Fruit fly (Drosophila melanogaster) whole organism, pupa: Measurements from ENCODE around the gene D12.

Experiments
- CG10348 ChIP-seq: fragments of 200-800 bp; sonication (Bioruptor generic); IDR thresholded peaks from 2 replicates; pipeline ENCODE4 v1.3.6; 2022; ENCODE audit warnings: missing biosample characterization, missing genetic modification characterization
- CG15710 ChIP-seq: fragments of 200-800 bp; sonication (Bioruptor generic); optimal IDR thresholded peaks from 2 replicates; lab custom pipeline; 2018; ENCODE audit warnings: missing biosample characterization, mild to moderate bottlenecking, missing genetic modification characterization, moderate library complexity
- CG17806 ChIP-seq: fragments of 200-800 bp; sonication (Bioruptor generic); optimal IDR thresholded peaks from 2 replicates; lab custom pipeline; 2018; ENCODE audit warnings: missing biosample characterization, mild to moderate bottlenecking, missing genetic modification characterization, moderate library complexity
- CG32121 ChIP-seq: fragments of 200-800 bp; sonication (Bioruptor generic); IDR thresholded peaks from 2 replicates; pipeline ENCODE4 v1.3.6; 2022; ENCODE audit warnings: missing biosample characterization, missing genetic modification characterization
- CG8159 ChIP-seq: fragments of 200-800 bp; sonication (Bioruptor generic); optimal IDR thresholded peaks from 3 replicates; lab custom pipeline; 2018; ENCODE audit warnings: missing biosample characterization, mild to moderate bottlenecking, missing genetic modification characterization, moderate library complexity
- CG8301 ChIP-seq: fragments of 200-800 bp; sonication (Bioruptor generic); optimal IDR thresholded peaks from 2 replicates; lab custom pipeline; 2018; ENCODE audit warnings: missing biosample characterization, mild to moderate bottlenecking, missing genetic modification characterization
- CG9948 ChIP-seq: fragments of 200-800 bp; sonication (Bioruptor generic); optimal IDR thresholded peaks from 2 replicates; lab custom pipeline; 2018; ENCODE audit warnings: missing biosample characterization, mild to moderate bottlenecking, missing genetic modification characterization, moderate library complexity
- D1 ChIP-seq: fragments of 200-800 bp; sonication (Bioruptor generic); optimal IDR thresholded peaks from 2 replicates; lab custom pipeline; 2018; ENCODE audit warnings: missing biosample characterization, mild to moderate bottlenecking, missing genetic modification characterization, moderate library complexity
- EcR ChIP-seq: fragments of 200-800 bp; sonication (Bioruptor generic); optimal IDR thresholded peaks from 3 replicates; lab custom pipeline; 2019; ENCODE audit warnings: missing biosample characterization, missing genetic modification characterization, mild to moderate bottlenecking, moderate library complexity, missing genetic modification reagents
- Pif1A ChIP-seq: fragments of 200-800 bp; sonication (Bioruptor generic); optimal IDR thresholded peaks from 3 replicates; lab custom pipeline; 2016; ENCODE audit warnings: missing biosample characterization, missing genetic modification characterization
- Pif1B ChIP-seq: fragments of 200-800 bp; sonication (Bioruptor generic); optimal IDR thresholded peaks from 3 replicates; lab custom pipeline; 2016; ENCODE audit warnings: missing biosample characterization, missing genetic modification characterization
- gl ChIP-seq: fragments of 200-800 bp; sonication (Bioruptor generic); optimal IDR thresholded peaks from 2 replicates; lab custom pipeline; 2018; ENCODE audit warnings: missing biosample characterization, mild to moderate bottlenecking, missing genetic modification characterization

- no peak for TF ChIP-seq EcR (GFP tag; lab: Kevin White, UChicago)
- no peak for TF ChIP-seq CG32121 (GFP tag; lab: Robert Waterston, UW)
- TF ChIP-seq CG15710 (tag; lab: Kevin White, UChicago): no peak
- no peak for TF ChIP-seq gl
- no peak for TF ChIP-seq CG8301 (tag; lab: Kevin White, UChicago)
- no peak for TF ChIP-seq D1 (tag; lab: Kevin White, UChicago)
- no peak for TF ChIP-seq CG17806 (tag; lab: Kevin White, UChicago)
- no peak for TF ChIP-seq CG10348 (GFP tag; lab: Robert Waterston, UW)
- TF ChIP-seq Pif1A (GFP tag; lab: Kevin White, UChicago): no peak
- no peak for TF ChIP-seq Pif1B (GFP tag; lab: Kevin White, UChicago)
- TF ChIP-seq CG8159: no peak
- TF ChIP-seq CG9948: no peak
Measured at dm6 chr2L:8393122-8393521, 44.0 kb downstream of the D12 start, which contains the start of gene Acp29AB.
